Worm (Caenorhabditis elegans) whole organism, L2 larva: ENCODE measurements around the gene bath-31.

Source experiments
- egl-27 ChIP-seq: sonication (generic microtip); optimal IDR thresholded peaks from 3 replicates; lab custom pipeline; 2017; ENCODE audit warnings: missing biosample characterization, missing genetic modification reagents, missing genetic modification characterization
- nhr-10 ChIP-seq: sonication (generic microtip); optimal IDR thresholded peaks from 2 replicates; lab custom pipeline; 2017; ENCODE audit warnings: missing biosample characterization, missing genetic modification characterization
- nhr-25 ChIP-seq: fragments of 150-350 bp; sonication (generic microtip); optimal IDR thresholded peaks from 3 replicates; lab custom pipeline; 2014; ENCODE audit warnings: missing biosample characterization, missing genetic modification characterization
- zag-1 ChIP-seq: fragments of 150-350 bp; optimal IDR thresholded peaks from 2 replicates; lab custom pipeline; 2014; ENCODE audit warnings: missing biosample characterization, missing genetic modification characterization

ce11 chrII:3731723-3732122 is at the start of gene bath-31, which contains the start of gene sdz-12:
- TF ChIP-seq egl-27: no peak
- no peak for TF ChIP-seq nhr-25 (tag; lab: Kevin White, UChicago)
- TF ChIP-seq nhr-10 (tag; lab: Kevin White, UChicago): no peak
- no peak for TF ChIP-seq zag-1 (tag; lab: Kevin White, UChicago)
